Fruit fly (Drosophila melanogaster) whole organism, embryonic: ENCODE measurements around the gene CG6959.

Source experiments
- Atf-2 ChIP-seq: fragments of 200-800 bp; sonication (Bioruptor generic); optimal IDR thresholded peaks from 2 replicates; lab custom pipeline; 2016; ENCODE audit warnings: missing biosample characterization, missing genetic modification characterization
- CG17186 ChIP-seq: fragments of 200-800 bp; sonication (Bioruptor generic); optimal IDR thresholded peaks from 3 replicates; lab custom pipeline; 2017; ENCODE audit warnings: missing biosample characterization, missing genetic modification reagents, missing genetic modification characterization
- CG18011 ChIP-seq: fragments of 200-800 bp; sonication (Bioruptor generic); optimal IDR thresholded peaks from 2 replicates; lab custom pipeline; 2017; ENCODE audit warnings: missing biosample characterization, missing genetic modification characterization, mild to moderate bottlenecking, moderate library complexity, missing genotype
- CG7372 ChIP-seq: fragments of 200-800 bp; sonication (Bioruptor generic); IDR thresholded peaks from 2 replicates; pipeline ENCODE4 v1.3.6; 2022; ENCODE audit warnings: missing biosample characterization, missing genetic modification characterization
- CoRest ChIP-seq: fragments of 200-800 bp; sonication (Bioruptor generic); optimal IDR thresholded peaks from 3 replicates; lab custom pipeline; 2018; ENCODE audit warnings: missing biosample characterization, mild to moderate bottlenecking, missing genetic modification characterization, moderate library complexity
- Dad ChIP-seq: fragments of 200-800 bp; sonication (Bioruptor generic); optimal IDR thresholded peaks from 3 replicates; lab custom pipeline; 2016; ENCODE audit warnings: missing biosample characterization, missing genetic modification characterization
- Stat92E ChIP-seq, 3 experiments: fragments of >200 bp in 2 of 3; fragments of 200-800 bp in 1 of 3; sonication (Bioruptor generic) in 1 of 3; optimal IDR thresholded peaks; 2 replicates each; lab custom pipeline; 2017 to 2019; ENCODE audit warnings: missing biosample characterization in 3 of 3, missing genetic modification characterization in 3 of 3, mild to moderate bottlenecking in 1 of 3, moderate library complexity in 1 of 3
- Xbp1 ChIP-seq: fragments of 200-800 bp; sonication (Bioruptor generic); optimal IDR thresholded peaks from 3 replicates; lab custom pipeline; 2016; ENCODE audit warnings: missing biosample characterization, mild to moderate bottlenecking, missing genetic modification characterization
- chn ChIP-seq: fragments of 200-800 bp; sonication (Bioruptor generic); optimal IDR thresholded peaks from 2 replicates; lab custom pipeline; 2016; ENCODE audit warnings: missing biosample characterization, missing genetic modification characterization
- lilli ChIP-seq: fragments of 200-800 bp; sonication (Bioruptor generic); optimal IDR thresholded peaks from 3 replicates; lab custom pipeline; 2016; ENCODE audit warnings: missing biosample characterization, missing genetic modification characterization
- nmo ChIP-seq: fragments of 200-800 bp; sonication (Bioruptor generic); optimal IDR thresholded peaks from 2 replicates; lab custom pipeline; 2018; ENCODE audit warnings: missing biosample characterization, mild to moderate bottlenecking, missing genetic modification characterization, moderate library complexity
- vnd ChIP-seq: fragments of 200-800 bp; sonication (Bioruptor generic); IDR thresholded peaks from 3 replicates; pipeline ENCODE4 v1.3.6; 2022; ENCODE audit warnings: missing biosample characterization, missing genetic modification characterization; ENCODE audit not compliant: partially characterized antibody

DNA sequence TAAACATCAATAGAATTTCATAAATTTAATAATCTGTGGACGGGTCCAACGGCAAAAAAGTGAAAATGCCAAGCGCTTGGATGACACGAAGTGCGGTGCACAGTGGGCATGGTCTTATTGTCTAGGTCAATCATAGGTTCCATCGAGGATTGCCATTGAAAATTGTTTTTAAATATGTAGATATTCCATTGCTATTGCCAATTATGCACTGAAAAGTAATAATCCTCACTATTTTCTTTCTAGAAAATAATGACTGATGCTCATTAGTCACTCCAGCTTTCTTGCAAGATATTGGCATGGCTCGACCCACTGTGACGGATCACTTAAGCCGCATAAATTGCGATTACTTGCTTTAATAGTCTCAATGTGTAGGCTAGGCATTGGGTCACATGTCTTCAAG lies 62.5 kb downstream of the CG6959 start:
- TF ChIP-seq CoRest = no peak
- TF ChIP-seq lilli (GFP tag; lab: Kevin White, UChicago) = peak; percentile 51
- TF ChIP-seq Stat92E (GFP tag; optimal IDR thresholded peaks at IDR 0.05; lab: Kevin White, UChicago) = no peak
- no peak for TF ChIP-seq Dad (GFP tag; lab: Kevin White, UChicago)
- TF ChIP-seq CG18011 (GFP tag; lab: Kevin White, UChicago) = no peak
- 0 out of 3 replicates have a peak, but pooled peaks have one; percentile 37 for TF ChIP-seq vnd (GFP tag; lab: Robert Waterston, UW)
- TF ChIP-seq Atf-2 (GFP tag; lab: Kevin White, UChicago) = no peak
- peak; percentile 27 for TF ChIP-seq nmo (GFP tag; lab: Kevin White, UChicago)
- TF ChIP-seq CG7372 (GFP tag; lab: Robert Waterston, UW) = no peak
- no peak for TF ChIP-seq CG17186 (GFP tag; lab: Kevin White, UChicago)
- TF ChIP-seq chn (GFP tag; lab: Kevin White, UChicago) = peak; percentile 24
- TF ChIP-seq Xbp1 (GFP tag; lab: Kevin White, UChicago) = peak; percentile 39
